Fruit fly (Drosophila melanogaster): Measurements from ENCODE around the gene CG2924.

The CG2924 gene

dm6 chrX:2297428-2298200, 27.1 kb upstream of the CG2924 start (continued):
- no peak for TF ChIP-seq nerfin-2 (GFP tag; IDR thresholded peaks at IDR 0.05; ENCODE audit: partially characterized antibody)
- peak; percentile 100 for TF ChIP-seq Antp (GFP tag; optimal IDR thresholded peaks at IDR 0.05)
- TF ChIP-seq MBD-R2 (GFP tag; IDR thresholded peaks at IDR 0.05): peak; percentile 98
- TF ChIP-seq CG10366 (GFP tag; IDR thresholded peaks at IDR 0.05): peak; percentile 99
- no peak for TF ChIP-seq Dfd (GFP tag; optimal IDR thresholded peaks at IDR 0.05)
- TF ChIP-seq CG7556 (GFP tag; optimal IDR thresholded peaks at IDR 0.05): peak; percentile 99
- peak; percentile 65 for TF ChIP-seq Elba2 (GFP tag; optimal IDR thresholded peaks at IDR 0.05)
- TF ChIP-seq eve (GFP tag; optimal IDR thresholded peaks at IDR 0.05): peak in 1 of 2 experiments; percentile 99
- TF ChIP-seq ro (GFP tag; IDR thresholded peaks at IDR 0.05): peak; percentile 95
- TF ChIP-seq Ravus (GFP tag; IDR thresholded peaks at IDR 0.05): peak; percentile 96
- peak; percentile 99 for TF ChIP-seq az2 (GFP tag; optimal IDR thresholded peaks at IDR 0.05)
- peak; percentile 98 for TF ChIP-seq dm (GFP tag; optimal IDR thresholded peaks at IDR 0.05)
- TF ChIP-seq nerfin-1 (tag; optimal IDR thresholded peaks at IDR 0.05): peak; percentile 97
- TF ChIP-seq Abd-B (GFP tag; optimal IDR thresholded peaks at IDR 0.05): peak; percentile 98
- peak; percentile 93 for TF ChIP-seq C15 (GFP tag; IDR thresholded peaks at IDR 0.05)
- TF ChIP-seq inv (GFP tag; IDR thresholded peaks at IDR 0.05; ENCODE audit: partially characterized antibody): no peak
- peak in 1 of 2 experiments; percentile 25 for TF ChIP-seq tll (GFP tag; optimal IDR thresholded peaks at IDR 0.05)
- TF ChIP-seq TFAM (GFP tag; optimal IDR thresholded peaks at IDR 0.05): peak; percentile 93
- TF ChIP-seq CG42726 (GFP tag; IDR thresholded peaks at IDR 0.05; ENCODE audit: partially characterized antibody): no peak
- TF ChIP-seq ham (GFP tag; IDR thresholded peaks at IDR 0.05): peak; percentile 87
- peak; percentile 10 for TF ChIP-seq zf30C (GFP tag; optimal IDR thresholded peaks at IDR 0.05)
- TF ChIP-seq NC2α (GFP tag; optimal IDR thresholded peaks at IDR 0.05): peak; percentile 98
- TF ChIP-seq mirr (GFP tag; optimal IDR thresholded peaks at IDR 0.05): peak; percentile 90
- TF ChIP-seq her (GFP tag; optimal IDR thresholded peaks at IDR 0.05): peak; percentile 98
- TF ChIP-seq CG3281 (GFP tag; optimal IDR thresholded peaks at IDR 0.05): peak; percentile 96
- peak; percentile 97 for TF ChIP-seq CG17361 (GFP tag; IDR thresholded peaks at IDR 0.05)
- TF ChIP-seq CG1024 (GFP tag; IDR thresholded peaks at IDR 0.05): peak; percentile 96
- peak; percentile 97 for TF ChIP-seq Sox100B (GFP tag; optimal IDR thresholded peaks at IDR 0.05)
- peak; percentile 97 for TF ChIP-seq caup (GFP tag; optimal IDR thresholded peaks at IDR 0.05; ENCODE audit: severe bottlenecking)
- peak; percentile 99 for TF ChIP-seq tin (GFP tag; optimal IDR thresholded peaks at IDR 0.05)
- peak; percentile 88 for TF ChIP-seq Jarid2 (GFP tag; optimal IDR thresholded peaks at IDR 0.05)
- peak; percentile 89 for TF ChIP-seq D19B (GFP tag; optimal IDR thresholded peaks at IDR 0.05)
- TF ChIP-seq CG12236 (GFP tag; optimal IDR thresholded peaks at IDR 0.05): peak; percentile 98
- peak; percentile 34 for TF ChIP-seq stwl (tag; optimal IDR thresholded peaks at IDR 0.05)
- peak; percentile 96 for TF ChIP-seq gcm2 (GFP tag; optimal IDR thresholded peaks at IDR 0.05)
- peak; percentile 94 for TF ChIP-seq ssp (GFP tag; IDR thresholded peaks at IDR 0.05)
- peak; percentile 98 for TF ChIP-seq ara (GFP tag; IDR thresholded peaks at IDR 0.05)
- no peak for TF ChIP-seq HLH4C (GFP tag; IDR thresholded peaks at IDR 0.05; ENCODE audit: partially characterized antibody)
- TF ChIP-seq CG1792 (GFP tag; optimal IDR thresholded peaks at IDR 0.05): peak; percentile 98
- peak; percentile 92 for TF ChIP-seq CG31365 (tag; optimal IDR thresholded peaks at IDR 0.05)
- TF ChIP-seq CG3407 (GFP tag; optimal IDR thresholded peaks at IDR 0.05): peak; percentile 98
- peak; percentile 99 for TF ChIP-seq CG12942 (GFP tag; optimal IDR thresholded peaks at IDR 0.05)
- peak; percentile 99 for TF ChIP-seq CG16863 (GFP tag; optimal IDR thresholded peaks at IDR 0.05)
- peak; percentile 94 for TF ChIP-seq trem (tag; optimal IDR thresholded peaks at IDR 0.05)
- TF ChIP-seq CG30020 (tag; optimal IDR thresholded peaks at IDR 0.05): peak; percentile 76
- TF ChIP-seq CG6175 (GFP tag; IDR thresholded peaks at IDR 0.05): peak; percentile 95
- TF ChIP-seq Hmx (GFP tag; optimal IDR thresholded peaks at IDR 0.05): peak; percentile 91
- TF ChIP-seq CG10431 (GFP tag; optimal IDR thresholded peaks at IDR 0.05): peak; percentile 95
- TF ChIP-seq CG12391 (tag; optimal IDR thresholded peaks at IDR 0.05): peak; percentile 98

All from whole organism, embryonic.